Worm (Caenorhabditis elegans): Measurements from ENCODE around the gene C06B3.16.

Gene C06B3.16

ce11 chrV:13916196-13916595 lies 15.1 kb upstream of the C06B3.16 start, which contains the start of gene str-252:
Gene str-252, plus strand, starts transcription at chrV:13916496.
- TF ChIP-seq lin-39 (tag; optimal IDR thresholded peaks at IDR 0.05), result no peak
- no peak for TF ChIP-seq egl-13 (tag; optimal IDR thresholded peaks at IDR 0.05)
- TF ChIP-seq snu-23 (GFP tag; optimal IDR thresholded peaks at IDR 0.05), result no peak

ce11 chrV:13918341-13918740 lies 13.0 kb upstream of the C06B3.16 start, which contains the start of gene str-250:
Gene str-250, plus strand, starts transcription at chrV:13918641.
- TF ChIP-seq elt-2 (tag; optimal IDR thresholded peaks at IDR 0.05) (no peak), irx-1 (tag; optimal IDR thresholded peaks at IDR 0.05) (no peak), nhr-12 (tag; optimal IDR thresholded peaks at IDR 0.05) (no peak), ets-5 (GFP tag; IDR thresholded peaks at IDR 0.05) (no peak), ztf-11 (tag; optimal IDR thresholded peaks at IDR 0.05) (no peak), mef-2 (tag; optimal IDR thresholded peaks at IDR 0.05) (no peak), nhr-76 (tag; optimal IDR thresholded peaks at IDR 0.05) (no peak), jun-1 (tag; optimal IDR thresholded peaks at IDR 0.05) (no peak), nhr-28 (tag; optimal IDR thresholded peaks at IDR 0.05) (no peak)

DNA sequence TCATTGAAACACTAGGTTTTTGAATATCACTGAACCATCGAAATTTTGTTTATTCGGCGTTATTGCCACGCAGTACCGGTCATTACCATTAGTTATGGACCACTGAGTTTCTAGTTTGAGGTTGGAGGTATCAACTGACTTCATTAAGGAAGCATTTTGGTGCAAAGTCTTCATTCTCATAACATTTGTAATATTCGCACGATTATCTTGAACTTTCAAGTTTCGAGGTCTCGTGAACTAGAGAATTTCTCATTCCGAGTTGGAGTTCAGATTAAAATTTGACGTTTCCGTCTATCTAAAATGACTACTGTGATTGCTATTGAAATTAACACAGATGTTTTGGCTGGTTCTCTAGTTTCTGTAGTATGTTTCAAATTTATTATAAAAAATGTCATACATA lies 10.6 kb upstream of the C06B3.16 start, which contains the start of gene srx-42:
srx-42 (plus strand) TSS at position 301 of the 400 bp plus-strand sequence.
- TF ChIP-seq ztf-11 (tag; optimal IDR thresholded peaks at IDR 0.05) (no peak), unc-86 (tag; optimal IDR thresholded peaks at IDR 0.05) (no peak), hpl-2 (GFP tag; optimal IDR thresholded peaks at IDR 0.05) (no peak), elt-2 (tag; optimal IDR thresholded peaks at IDR 0.05) (no peak), isw-1 (GFP tag; IDR thresholded peaks at IDR 0.05) (no peak), vab-15 (tag; optimal IDR thresholded peaks at IDR 0.05) (no peak), fkh-10 (GFP tag; optimal IDR thresholded peaks at IDR 0.05) (no peak), ztf-4 (tag; optimal IDR thresholded peaks at IDR 0.05) (no peak), Y116A8C.19 (tag; optimal IDR thresholded peaks at IDR 0.05; ENCODE audit: borderline replicate concordance) (no peak), ama-1 (optimal IDR thresholded peaks at IDR 0.05) (no peak), hlh-4 (tag; optimal IDR thresholded peaks at IDR 0.05) (no peak)

DNA sequence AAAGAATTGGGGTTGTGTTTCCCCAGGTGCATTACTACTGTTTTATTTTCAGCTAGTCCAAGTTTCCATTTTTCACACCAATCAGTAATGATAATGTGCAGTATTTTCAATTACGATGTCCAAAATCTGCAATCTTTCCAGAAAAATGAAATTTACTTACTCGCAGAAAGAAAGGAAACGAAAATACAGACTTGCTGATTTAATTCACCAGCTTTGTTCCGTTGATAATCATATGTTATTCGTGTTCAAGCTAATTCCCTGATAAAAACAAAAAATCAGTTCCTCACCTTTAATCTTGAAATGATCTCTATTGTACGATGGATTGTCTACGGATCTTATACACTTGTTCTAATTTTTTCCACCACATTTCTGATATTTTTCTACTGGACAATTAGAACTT lies 7.5 kb upstream of the C06B3.16 start, which contains the start of gene srxa-11:
srxa-11 (plus strand) TSS at position 301 of the 400 bp plus-strand sequence.
- TF ChIP-seq ceh-82 (tag; optimal IDR thresholded peaks at IDR 0.05) (no peak), ceh-88 (GFP tag; IDR thresholded peaks at IDR 0.05) (no peak), alr-1 (tag; optimal IDR thresholded peaks at IDR 0.05; ENCODE audit: borderline replicate concordance) (no peak), aly-2 (tag; optimal IDR thresholded peaks at IDR 0.05) (no peak), elt-3 (tag; optimal IDR thresholded peaks at IDR 0.05) (no peak), rnt-1 (tag; optimal IDR thresholded peaks at IDR 0.05) (no peak)

- TF ChIP-seq mdl-1 (tag; optimal IDR thresholded peaks at IDR 0.05) (no peak), pag-3 (tag; optimal IDR thresholded peaks at IDR 0.05; ENCODE audit: borderline replicate concordance, insufficient read depth) (no peak)
Observed at ce11 chrV:13926398-13926797, 4.9 kb upstream of the C06B3.16 start, which contains the start of gene srxa-12. Gene srxa-12, plus strand, starts transcription at chrV:13926698.

DNA sequence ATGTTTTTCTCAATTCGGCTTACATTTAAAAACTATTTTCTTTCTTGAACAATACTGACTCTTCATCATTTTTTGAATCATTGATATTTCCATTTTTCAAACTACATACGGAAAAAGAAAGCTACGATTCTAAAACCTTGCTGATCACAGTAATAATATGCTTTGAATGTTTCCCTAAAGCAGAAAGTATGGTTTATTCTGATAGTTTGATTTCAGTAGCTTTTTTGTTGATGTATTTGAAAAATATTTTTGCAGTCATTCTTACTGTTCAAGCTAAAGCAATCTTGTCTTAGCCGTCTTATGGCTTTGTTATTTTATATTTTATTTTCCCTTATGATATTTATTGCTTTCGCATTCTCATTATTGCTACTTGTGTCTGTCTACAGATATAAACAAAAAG lies 1.8 kb upstream of the C06B3.16 start, which contains the start of gene srxa-13:
srxa-13 (plus strand) TSS at position 301 of the 400 bp plus-strand sequence.
- TF ChIP-seq snu-23 (GFP tag; optimal IDR thresholded peaks at IDR 0.05) (no peak), fkh-10 (GFP tag; optimal IDR thresholded peaks at IDR 0.05) (no peak), nhr-20 (tag; optimal IDR thresholded peaks at IDR 0.05) (no peak), vab-15 (tag; optimal IDR thresholded peaks at IDR 0.05) (no peak), nhr-11 (tag; optimal IDR thresholded peaks at IDR 0.05) (no peak), Y116A8C.19 (tag; optimal IDR thresholded peaks at IDR 0.05; ENCODE audit: borderline replicate concordance) (no peak), nhr-85 (tag) (no peak), rnt-1 (tag; optimal IDR thresholded peaks at IDR 0.05) (no peak), ets-5 (GFP tag; IDR thresholded peaks at IDR 0.05) (no peak), C34B4.2 (tag; optimal IDR thresholded peaks at IDR 0.05) (no peak), alr-1 (tag; optimal IDR thresholded peaks at IDR 0.05; ENCODE audit: borderline replicate concordance) (no peak), nhr-28 (tag; optimal IDR thresholded peaks at IDR 0.05) (no peak), ceh-63 (GFP tag; optimal IDR thresholded peaks at IDR 0.05) (no peak), F16B12.6 (tag; optimal IDR thresholded peaks at IDR 0.05) (no peak), tbx-2 (tag; optimal IDR thresholded peaks at IDR 0.05) (no peak), lsy-2 (tag; optimal IDR thresholded peaks at IDR 0.05) (no peak)

All from whole organism, L1 larva.